Worm (Caenorhabditis elegans) whole organism, midembryonic: ENCODE results near the gene srw-35.

Experiments
- T22C8.4 ChIP-seq: fragments of 200-800 bp; sonication (Bioruptor generic); IDR thresholded peaks from 2 replicates; pipeline ENCODE4 v1.3.6; 2022; ENCODE audit warnings: missing genetic modification characterization, missing compliant biosample characterization
- cog-1 ChIP-seq: sonication (generic microtip); optimal IDR thresholded peaks from 2 replicates; lab custom pipeline; 2016; ENCODE audit warnings: missing genetic modification characterization, missing compliant biosample characterization
- flt-1 ChIP-seq: fragments of 200-800 bp; sonication (Bioruptor generic); IDR thresholded peaks from 2 replicates; pipeline ENCODE4 v1.3.6; 2022; ENCODE audit warnings: missing genetic modification characterization, missing compliant biosample characterization
- klf-2 ChIP-seq: fragments of 200-800 bp; sonication (Bioruptor generic); conservative IDR thresholded peaks from 2 replicates; pipeline ENCODE4 v1.3.6; 2022; ENCODE audit warnings: missing genetic modification reagents, missing genetic modification characterization, missing compliant biosample characterization
- med-1 ChIP-seq: sonication (generic microtip); optimal IDR thresholded peaks from 2 replicates; lab custom pipeline; 2017; ENCODE audit warnings: missing genetic modification characterization, mild to moderate bottlenecking, missing compliant biosample characterization, antibody characterized with exemption, missing genetic modification reagents; ENCODE audit not compliant: insufficient read depth
- ref-1 ChIP-seq: fragments of 200-800 bp; sonication (Bioruptor generic); conservative IDR thresholded peaks from 2 replicates; pipeline ENCODE4 v1.3.6; 2022; ENCODE audit warnings: missing genetic modification reagents, missing genetic modification characterization, missing compliant biosample characterization
- tab-1 ChIP-seq: fragments of 200-800 bp; sonication (Bioruptor generic); IDR thresholded peaks from 2 replicates; pipeline ENCODE4 v1.3.6; 2022; ENCODE audit warnings: missing genetic modification characterization, missing compliant biosample characterization
- ztf-23 ChIP-seq: fragments of 200-800 bp; sonication (Bioruptor generic); IDR thresholded peaks from 2 replicates; pipeline ENCODE4 v1.3.6; 2022; ENCODE audit warnings: missing genetic modification reagents, missing genetic modification characterization, missing compliant biosample characterization
- ztf-29 ChIP-seq: fragments of 200-800 bp; sonication (Bioruptor generic); IDR thresholded peaks from 2 replicates; pipeline ENCODE4 v1.3.6; 2022; ENCODE audit warnings: missing genetic modification reagents, missing genetic modification characterization, missing compliant biosample characterization

srw-35 gene

DNA sequence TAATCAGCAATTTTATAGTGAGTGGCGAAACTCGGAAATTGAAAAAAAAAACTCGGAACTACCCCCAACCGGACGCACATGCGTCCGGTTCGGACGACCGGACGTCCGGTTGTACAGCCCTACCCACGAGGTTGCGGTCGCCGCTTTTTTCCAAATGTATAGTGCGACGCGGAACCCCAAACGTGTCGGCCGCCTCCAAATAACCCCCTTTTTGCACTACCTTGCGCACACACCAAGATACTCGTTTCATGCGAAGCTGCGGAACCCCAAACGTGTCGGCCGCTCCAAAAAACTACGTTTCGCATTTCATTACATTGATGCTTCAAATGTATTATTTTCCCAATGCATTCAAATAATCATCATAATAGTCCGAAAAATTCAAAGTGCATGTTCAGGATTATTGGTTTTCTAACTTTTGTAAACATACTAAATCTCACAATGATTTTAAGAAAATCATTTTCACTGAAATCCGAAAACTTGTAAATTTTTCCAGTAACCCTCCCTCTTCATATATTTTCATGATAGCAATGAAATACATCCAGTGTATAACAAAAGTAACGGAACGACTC, at the start of gene srw-35:
Gene srw-35 (plus strand): TSS at position 519 of the 569 bp plus-strand sequence.
- TF ChIP-seq ref-1 (no peak), cog-1 (no peak), ztf-23 (GFP tag; lab: Robert Waterston, UW) (no peak), klf-2 (GFP tag; lab: Robert Waterston, UW) (no peak), T22C8.4 (GFP tag; lab: Robert Waterston, UW) (no peak), tab-1 (GFP tag; lab: Robert Waterston, UW) (no peak), ztf-29 (GFP tag; lab: Robert Waterston, UW) (no peak), flt-1 (GFP tag; lab: Robert Waterston, UW) (no peak), med-1 (GFP tag; lab: Kevin White, UChicago) (no peak)

DNA sequence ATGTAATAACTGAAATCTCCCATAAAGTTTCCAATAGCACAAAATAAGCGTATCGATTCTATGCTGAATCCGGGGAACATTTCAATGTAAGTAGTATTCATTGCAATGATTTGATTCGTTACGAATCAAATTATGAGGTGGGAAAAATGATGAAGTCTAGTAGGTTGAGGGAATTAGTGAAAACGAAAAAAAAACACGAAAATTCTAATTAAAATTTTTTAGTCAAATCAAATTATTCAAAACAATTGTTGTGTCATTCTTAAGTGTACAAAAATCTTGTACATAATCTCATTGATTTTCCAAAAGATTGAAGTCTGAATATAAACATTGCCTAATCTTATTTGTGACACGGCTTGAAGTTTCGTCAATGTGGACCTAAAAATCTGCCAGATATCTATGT, 47.9 kb upstream of the srw-35 start, which contains the start of gene srw-29:
Gene srw-29 (minus strand): TSS at position 101 of the 400 bp plus-strand sequence.
- TF ChIP-seq ztf-29 (GFP tag; lab: Robert Waterston, UW) (no peak), tab-1 (GFP tag; lab: Robert Waterston, UW) (no peak), ztf-23 (GFP tag; lab: Robert Waterston, UW) (no peak), med-1 (GFP tag; lab: Kevin White, UChicago) (no peak), ref-1 (no peak), T22C8.4 (GFP tag; lab: Robert Waterston, UW) (no peak), klf-2 (GFP tag; lab: Robert Waterston, UW) (no peak), cog-1 (no peak), flt-1 (GFP tag; lab: Robert Waterston, UW) (no peak)

DNA sequence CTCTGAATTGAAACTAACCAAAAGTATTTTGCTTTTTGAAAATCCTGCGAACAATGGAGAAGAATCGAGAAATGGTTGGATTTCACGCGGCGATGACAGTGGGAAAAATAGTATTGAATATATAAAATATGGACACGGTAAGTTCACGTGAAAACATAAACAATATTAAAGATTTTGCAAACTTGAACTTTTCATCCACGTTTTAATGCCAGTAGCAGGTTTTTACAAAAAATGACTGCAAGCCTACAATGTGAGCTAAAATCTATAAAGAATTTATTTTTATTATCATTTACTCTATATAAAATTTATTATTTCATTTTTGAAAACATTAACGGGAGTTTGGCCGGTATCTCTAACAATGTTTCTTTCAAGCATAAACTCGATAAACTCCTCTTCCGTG, 42.8 kb upstream of the srw-35 start, which contains the start of gene F26D2.10:
Gene F26D2.10 (minus strand): TSS at position 101 of the 400 bp plus-strand sequence.
- TF ChIP-seq klf-2 (GFP tag; lab: Robert Waterston, UW) (no peak), tab-1 (GFP tag; lab: Robert Waterston, UW) (no peak), T22C8.4 (GFP tag; lab: Robert Waterston, UW) (no peak), ztf-29 (GFP tag; lab: Robert Waterston, UW) (no peak), flt-1 (GFP tag; lab: Robert Waterston, UW) (no peak), ztf-23 (GFP tag; lab: Robert Waterston, UW) (no peak), med-1 (GFP tag; lab: Kevin White, UChicago) (no peak), cog-1 (no peak), ref-1 (no peak)

DNA sequence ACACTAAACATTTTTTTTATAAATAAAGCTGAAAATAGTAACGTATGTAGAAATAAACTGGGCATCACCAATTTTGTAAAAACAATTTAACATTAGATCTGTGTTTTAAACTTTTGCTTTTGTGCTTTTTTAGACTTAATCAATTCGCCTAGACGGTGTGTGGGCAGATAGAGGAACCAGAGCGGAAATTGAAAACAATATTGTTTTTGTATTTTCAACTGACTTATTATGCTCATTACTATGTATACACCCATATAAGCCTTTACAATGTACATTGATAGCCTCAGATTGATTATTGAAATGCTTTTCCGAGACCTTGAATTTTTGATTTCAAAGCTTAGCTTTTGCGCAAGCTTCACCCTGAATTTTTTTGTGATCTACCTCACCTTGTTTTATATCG, 42.4 kb upstream of the srw-35 start, which contains the start of gene str-73:
Gene str-73 (plus strand): TSS at position 301 of the 400 bp plus-strand sequence.
- TF ChIP-seq ztf-29 (GFP tag; lab: Robert Waterston, UW) (no peak), ref-1 (no peak), med-1 (GFP tag; lab: Kevin White, UChicago) (no peak), flt-1 (GFP tag; lab: Robert Waterston, UW) (no peak), tab-1 (GFP tag; lab: Robert Waterston, UW) (no peak), ztf-23 (GFP tag; lab: Robert Waterston, UW) (no peak), cog-1 (no peak), T22C8.4 (GFP tag; lab: Robert Waterston, UW) (no peak), klf-2 (GFP tag; lab: Robert Waterston, UW) (no peak)

DNA sequence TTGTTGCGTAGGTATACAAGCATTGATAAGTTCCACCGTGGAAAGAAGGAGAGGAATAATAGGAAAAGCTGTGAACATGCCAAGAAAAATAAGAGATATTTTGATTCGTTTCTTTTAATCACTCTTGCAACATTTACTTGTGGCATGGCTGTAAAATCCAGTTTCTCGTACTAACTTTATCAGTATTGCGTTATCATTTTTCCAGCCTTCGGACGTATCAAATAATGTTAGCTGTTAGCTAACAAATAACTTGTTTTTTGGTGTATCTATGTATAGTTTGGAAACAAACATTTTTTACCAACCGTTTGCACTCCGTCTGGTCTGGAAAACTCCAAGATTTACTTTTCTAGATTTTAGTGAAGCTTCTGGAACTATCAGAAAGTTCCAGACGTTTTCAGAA, 38.8 kb upstream of the srw-35 start, which contains the start of gene clec-234:
Gene clec-234 (minus strand): TSS at position 101 of the 400 bp plus-strand sequence.
- TF ChIP-seq tab-1 (GFP tag; lab: Robert Waterston, UW) (no peak), cog-1 (no peak), flt-1 (GFP tag; lab: Robert Waterston, UW) (no peak), T22C8.4 (GFP tag; lab: Robert Waterston, UW) (no peak), klf-2 (GFP tag; lab: Robert Waterston, UW) (no peak), ztf-23 (GFP tag; lab: Robert Waterston, UW) (no peak), ref-1 (no peak), ztf-29 (GFP tag; lab: Robert Waterston, UW) (no peak)

DNA sequence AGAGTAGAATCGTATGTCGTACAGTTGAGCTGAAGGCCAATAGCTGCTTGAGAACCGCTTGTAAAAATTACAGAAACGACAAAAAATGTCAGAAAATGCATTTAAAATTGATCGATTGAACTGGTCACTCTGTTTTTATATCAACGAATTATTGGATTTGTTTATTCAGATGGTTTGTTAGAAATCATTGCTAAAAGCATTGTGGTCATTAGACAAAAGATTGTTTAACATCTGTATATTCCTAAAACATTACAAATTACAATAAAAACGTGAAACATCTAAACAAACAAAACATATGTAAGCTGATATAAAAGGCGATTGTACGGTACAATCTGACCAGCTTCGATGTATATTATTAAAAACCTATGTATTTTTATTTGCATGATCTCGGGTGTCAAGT, 36.8 kb upstream of the srw-35 start, which contains the start of the genes F26D2.13 and F26D2.14:
Gene F26D2.13 (minus strand): TSS at position 101 of the 400 bp plus-strand sequence.
Gene F26D2.14 (plus strand): TSS at position 346 of the 400 bp plus-strand sequence.
- TF ChIP-seq cog-1 (no peak), ztf-23 (GFP tag; lab: Robert Waterston, UW) (no peak)

DNA sequence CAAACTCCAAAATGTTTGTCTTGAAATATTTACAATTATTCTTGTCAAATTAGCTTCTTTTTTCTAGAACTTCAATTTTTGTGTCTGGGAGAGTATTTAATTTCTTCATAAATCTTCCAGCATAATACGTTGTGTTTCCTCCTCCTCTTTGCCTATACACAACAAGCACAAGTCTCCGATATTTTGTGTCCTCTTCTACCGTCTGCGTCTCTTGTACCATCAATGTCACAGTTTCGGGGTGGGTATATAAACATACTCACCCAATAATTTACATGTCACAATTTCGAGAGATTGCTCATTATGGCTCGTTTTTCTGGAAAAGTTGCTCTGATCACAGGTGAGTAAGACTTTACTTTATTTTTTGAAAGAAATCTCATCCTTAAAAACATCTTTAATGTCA, 34.8 kb upstream of the srw-35 start, which contains the start of gene F26D2.15:
Gene F26D2.15 (plus strand): TSS at position 301 of the 400 bp plus-strand sequence.
- TF ChIP-seq med-1 (GFP tag; lab: Kevin White, UChicago) (no peak), ref-1 (no peak), T22C8.4 (GFP tag; lab: Robert Waterston, UW) (no peak), ztf-29 (GFP tag; lab: Robert Waterston, UW) (no peak), tab-1 (GFP tag; lab: Robert Waterston, UW) (no peak)

DNA sequence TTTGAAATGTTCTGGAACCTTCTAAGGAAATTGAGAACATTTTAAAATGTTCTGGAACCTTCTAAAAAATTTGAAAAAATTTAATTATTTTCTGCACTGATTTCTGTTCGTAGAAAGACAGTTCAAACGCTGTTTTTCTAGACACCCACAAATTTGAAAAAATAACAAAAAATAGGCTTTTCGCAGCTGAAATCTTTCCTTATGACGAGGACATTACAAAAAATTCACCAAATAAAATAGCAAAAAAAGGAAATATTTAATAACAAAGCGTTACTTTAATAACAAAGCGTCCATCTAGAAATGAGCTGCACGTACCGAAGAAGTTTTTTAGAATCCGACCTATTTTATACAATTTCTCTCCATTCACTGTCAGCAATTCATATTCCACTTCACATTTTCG, 28.7 kb upstream of the srw-35 start, which contains the start of gene srh-141:
Gene srh-141 (plus strand): TSS at position 301 of the 400 bp plus-strand sequence.
- TF ChIP-seq klf-2 (GFP tag; lab: Robert Waterston, UW) (no peak), tab-1 (GFP tag; lab: Robert Waterston, UW) (no peak), T22C8.4 (GFP tag; lab: Robert Waterston, UW) (no peak)

DNA sequence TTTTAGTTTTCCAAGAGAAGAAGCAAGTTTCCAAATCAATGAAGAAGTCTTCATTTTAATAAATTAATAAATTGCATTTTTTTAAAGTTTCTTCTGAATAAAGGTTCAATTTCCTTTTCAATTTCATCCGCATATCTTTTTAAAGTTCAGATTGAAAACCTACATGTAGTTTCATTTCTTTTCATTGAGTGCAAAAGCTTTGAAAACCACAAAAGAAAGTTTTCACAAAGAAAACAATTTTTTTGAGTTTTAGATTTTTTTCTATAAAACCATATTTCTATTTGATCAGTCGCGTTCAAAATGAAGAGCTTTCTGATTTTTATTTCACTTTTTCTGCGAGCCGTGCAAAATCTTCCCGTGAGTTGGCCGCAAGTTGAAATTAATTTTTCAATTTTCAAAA, 26.6 kb upstream of the srw-35 start, which contains the start of gene T08G3.6:
Gene T08G3.6 (plus strand): TSS at position 301 of the 400 bp plus-strand sequence.
- TF ChIP-seq ztf-29 (GFP tag; lab: Robert Waterston, UW) (no peak), klf-2 (GFP tag; lab: Robert Waterston, UW) (no peak), T22C8.4 (GFP tag; lab: Robert Waterston, UW) (no peak), ref-1 (no peak), med-1 (GFP tag; lab: Kevin White, UChicago) (no peak), flt-1 (GFP tag; lab: Robert Waterston, UW) (no peak), ztf-23 (GFP tag; lab: Robert Waterston, UW) (no peak), tab-1 (GFP tag; lab: Robert Waterston, UW) (no peak), cog-1 (no peak)
